Worm (Caenorhabditis elegans) whole organism, young adult: ENCODE results near the gene lgc-31.
A peak's percentile ranks its signal among the peaks of the same experiment; 100 is the strongest.

ENCODE experiments used
- B0261.1 ChIP-seq: sonication (generic microtip); optimal IDR thresholded peaks from 2 replicates; lab custom pipeline; 2016; ENCODE audit warnings: mild to moderate bottlenecking, missing genetic modification characterization, moderate library complexity, missing compliant biosample characterization
- B0336.3 ChIP-seq: fragments of 200-800 bp; sonication (Bioruptor generic); IDR thresholded peaks from 2 replicates; pipeline ENCODE4 v1.3.6; 2022; ENCODE audit warnings: missing genetic modification characterization, missing compliant biosample characterization
- C06A6.2 ChIP-seq: fragments of 200-800 bp; sonication (Bioruptor generic); conservative IDR thresholded peaks from 2 replicates; pipeline ENCODE4 v1.3.6; 2022; ENCODE audit warnings: missing genetic modification characterization, missing compliant biosample characterization
- F39B2.1 ChIP-seq: fragments of 200-800 bp; sonication (Bioruptor generic); IDR thresholded peaks from 2 replicates; pipeline ENCODE4 v1.3.6; 2022; ENCODE audit warnings: missing genetic modification reagents, missing genetic modification characterization, missing compliant biosample characterization
- F52B5.7 ChIP-seq: sonication (generic microtip); optimal IDR thresholded peaks from 2 replicates; lab custom pipeline; 2016; ENCODE audit warnings: mild to moderate bottlenecking, missing genetic modification characterization, missing compliant biosample characterization
- F57A8.1 ChIP-seq: fragments of 200-800 bp; sonication (Bioruptor generic); optimal IDR thresholded peaks from 2 replicates; lab custom pipeline; 2018; ENCODE audit warnings: mild to moderate bottlenecking, missing genetic modification characterization, moderate library complexity, missing compliant biosample characterization
- K11D2.4 ChIP-seq: fragments of 200-800 bp; sonication (Bioruptor generic); IDR thresholded peaks from 2 replicates; pipeline ENCODE4 v1.3.6; 2022; ENCODE audit warnings: missing genetic modification reagents, missing genetic modification characterization, missing compliant biosample characterization
- T07F8.4 ChIP-seq: sonication (generic microtip); optimal IDR thresholded peaks from 2 replicates; lab custom pipeline; 2016; ENCODE audit warnings: mild to moderate bottlenecking, missing genetic modification characterization, moderate library complexity, missing compliant biosample characterization
- Y67H2A.10 ChIP-seq: fragments of 200-800 bp; sonication (Bioruptor generic); conservative IDR thresholded peaks from 2 replicates; pipeline ENCODE4 v1.3.6; 2022; ENCODE audit warnings: missing genetic modification reagents, missing genetic modification characterization, missing compliant biosample characterization
- ama-1 ChIP-seq, 3 experiments: fragments of 150-350 bp in 1 of 3; sonication (generic microtip) in 2 of 3; optimal IDR thresholded peaks; 2 replicates each; lab custom pipeline; 2014 to 2018; ENCODE audit warnings: missing biosample characterization in 2 of 3, missing genetic modification characterization in 2 of 3, missing genetic modification reagents in 2 of 3
- atf-7 ChIP-seq: sonication (generic microtip); optimal IDR thresholded peaks from 2 replicates; lab custom pipeline; 2017; ENCODE audit warnings: mild to moderate bottlenecking, missing genetic modification characterization, missing compliant biosample characterization
- attf-3 ChIP-seq: fragments of 200-800 bp; sonication (Bioruptor generic); conservative IDR thresholded peaks from 2 replicates; pipeline ENCODE4 v1.3.6; 2022; ENCODE audit warnings: missing genetic modification reagents, missing genetic modification characterization, missing compliant biosample characterization
- attf-5 ChIP-seq: fragments of 200-800 bp; sonication (Bioruptor generic); optimal IDR thresholded peaks from 2 replicates; lab custom pipeline; 2018; ENCODE audit warnings: mild to moderate bottlenecking, missing genetic modification characterization, missing compliant biosample characterization
- attf-6 ChIP-seq: fragments of 200-800 bp; sonication (Bioruptor generic); IDR thresholded peaks from 2 replicates; pipeline ENCODE4 v1.3.6; 2022; ENCODE audit warnings: missing genetic modification reagents, missing genetic modification characterization, missing compliant biosample characterization
- cebp-2 ChIP-seq: fragments of 200-800 bp; sonication (Bioruptor generic); IDR thresholded peaks from 2 replicates; pipeline ENCODE4 v1.3.6; 2022; ENCODE audit warnings: missing genetic modification characterization, missing compliant biosample characterization
- ceh-40 ChIP-seq: fragments of 200-800 bp; sonication (Bioruptor generic); IDR thresholded peaks from 2 replicates; pipeline ENCODE4 v1.3.6; 2022; ENCODE audit warnings: missing genetic modification characterization, missing compliant biosample characterization
- ceh-91 ChIP-seq: fragments of 200-800 bp; sonication (Bioruptor generic); IDR thresholded peaks from 2 replicates; pipeline ENCODE4 v1.3.6; 2022; ENCODE audit warnings: missing genetic modification reagents, missing genetic modification characterization, missing compliant biosample characterization
- efl-1 ChIP-seq: fragments of 150-350 bp; optimal IDR thresholded peaks from 2 replicates; lab custom pipeline; 2014; ENCODE audit warnings: missing biosample characterization, missing genetic modification reagents, missing genetic modification characterization
- egl-44 ChIP-seq: fragments of 200-800 bp; sonication (Bioruptor generic); IDR thresholded peaks from 2 replicates; pipeline ENCODE4 v1.3.6; 2022; ENCODE audit warnings: missing genetic modification reagents, missing genetic modification characterization, missing compliant biosample characterization
- ekl-4 ChIP-seq: fragments of 200-800 bp; sonication (Bioruptor generic); IDR thresholded peaks from 2 replicates; pipeline ENCODE4 v1.3.6; 2022; ENCODE audit warnings: missing genetic modification reagents, missing genetic modification characterization, missing compliant biosample characterization
- him-1 ChIP-seq: sonication (generic microtip); optimal IDR thresholded peaks from 2 replicates; lab custom pipeline; 2016; ENCODE audit warnings: missing genotype, missing genetic modification reagents, missing genetic modification characterization, missing compliant biosample characterization
- hmg-1.2 ChIP-seq: fragments of 200-800 bp; sonication (Bioruptor generic); IDR thresholded peaks from 2 replicates; pipeline ENCODE4 v1.3.6; 2022; ENCODE audit warnings: missing genetic modification reagents, missing genetic modification characterization, missing compliant biosample characterization
- lin-40 ChIP-seq: sonication (generic microtip); optimal IDR thresholded peaks from 2 replicates; lab custom pipeline; 2016; ENCODE audit warnings: missing genetic modification characterization, mild to moderate bottlenecking, missing compliant biosample characterization, missing genotype, missing genetic modification reagents
- lir-1 ChIP-seq: fragments of 200-800 bp; sonication (Bioruptor generic); conservative IDR thresholded peaks from 2 replicates; pipeline ENCODE4 v1.3.6; 2022; ENCODE audit warnings: missing genetic modification reagents, missing genetic modification characterization, missing compliant biosample characterization
- madf-6 ChIP-seq: fragments of 200-800 bp; sonication (Bioruptor generic); IDR thresholded peaks from 2 replicates; pipeline ENCODE4 v1.3.6; 2022; ENCODE audit warnings: missing genetic modification reagents, missing genetic modification characterization, missing compliant biosample characterization
- madf-8 ChIP-seq: fragments of 200-800 bp; sonication (Bioruptor generic); conservative IDR thresholded peaks from 2 replicates; pipeline ENCODE4 v1.3.6; 2022; ENCODE audit warnings: missing genetic modification reagents, missing genetic modification characterization, missing compliant biosample characterization
- mcd-1 ChIP-seq: fragments of 200-800 bp; sonication (Bioruptor generic); IDR thresholded peaks from 2 replicates; pipeline ENCODE4 v1.3.6; 2022; ENCODE audit warnings: missing genetic modification reagents, missing genetic modification characterization, missing compliant biosample characterization
- nfya-1 ChIP-seq: sonication (generic microtip); optimal IDR thresholded peaks from 2 replicates; lab custom pipeline; 2017; ENCODE audit warnings: antibody characterized with exemption, missing compliant biosample characterization, missing genetic modification characterization, borderline replicate concordance; ENCODE audit not compliant: insufficient read depth
- nfyb-1 ChIP-seq: fragments of 200-800 bp; sonication (Bioruptor generic); IDR thresholded peaks from 2 replicates; pipeline ENCODE4 v1.3.6; 2022; ENCODE audit warnings: missing genetic modification reagents, missing genetic modification characterization, missing compliant biosample characterization
- nhr-27 ChIP-seq: fragments of 200-800 bp; sonication (Bioruptor generic); optimal IDR thresholded peaks from 2 replicates; lab custom pipeline; 2018; ENCODE audit warnings: mild to moderate bottlenecking, missing genetic modification characterization, moderate library complexity, missing compliant biosample characterization
- rpc-1 ChIP-seq, 2 experiments: fragments of 150-350 bp in 1 of 2; sonication (generic microtip) in 1 of 2; optimal IDR thresholded peaks; 2 replicates each; lab custom pipeline; 2014 to 2018; ENCODE audit warnings: missing biosample characterization in 1 of 2, missing genetic modification characterization in 1 of 2, missing genetic modification reagents in 1 of 2, missing genotype in 1 of 2
- sdz-38 ChIP-seq: sonication (generic microtip); optimal IDR thresholded peaks from 2 replicates; lab custom pipeline; 2016; ENCODE audit warnings: missing genotype, missing genetic modification characterization, missing compliant biosample characterization
- snpc-1.1 ChIP-seq: sonication (generic microtip); optimal IDR thresholded peaks from 2 replicates; lab custom pipeline; 2017; ENCODE audit warnings: missing genetic modification characterization, mild to moderate bottlenecking, missing compliant biosample characterization, antibody characterized with exemption, moderate library complexity, missing genotype, missing genetic modification reagents; ENCODE audit not compliant: insufficient read depth
- snpc-3.4 ChIP-seq: sonication (generic microtip); optimal IDR thresholded peaks from 2 replicates; lab custom pipeline; 2017; ENCODE audit warnings: missing genetic modification characterization, mild to moderate bottlenecking, missing compliant biosample characterization, antibody characterized with exemption, moderate library complexity, missing genotype, missing genetic modification reagents
- snpc-4 ChIP-seq, 5 experiments: fragments of 150-350 bp in 1 of 5; sonication (generic microtip) in 4 of 5; optimal IDR thresholded peaks; 2 replicates each; lab custom pipeline; 2014 to 2018; ENCODE audit warnings: missing genetic modification characterization in 5 of 5, missing biosample characterization in 3 of 5, antibody characterized with exemption in 2 of 5, mild to moderate bottlenecking in 2 of 5, missing compliant biosample characterization in 2 of 5, missing genotype in 2 of 5, moderate library complexity in 2 of 5, missing genetic modification reagents in 1 of 5
- tbp1 ChIP-seq: fragments of 200-800 bp; sonication (Bioruptor generic); optimal IDR thresholded peaks from 2 replicates; lab custom pipeline; 2018; ENCODE audit warnings: mild to moderate bottlenecking, missing genetic modification characterization, missing compliant biosample characterization
- tbx-9 ChIP-seq: sonication (generic microtip); optimal IDR thresholded peaks from 2 replicates; lab custom pipeline; 2016; ENCODE audit warnings: borderline replicate concordance, missing genetic modification characterization, inconsistent platforms, missing compliant biosample characterization
- tlf-1 ChIP-seq: fragments of 200-800 bp; sonication (Bioruptor generic); optimal IDR thresholded peaks from 2 replicates; lab custom pipeline; 2018; ENCODE audit warnings: mild to moderate bottlenecking, missing genetic modification characterization, missing compliant biosample characterization
- ztf-22 ChIP-seq: fragments of 200-800 bp; sonication (Bioruptor generic); optimal IDR thresholded peaks from 2 replicates; lab custom pipeline; 2018; ENCODE audit warnings: mild to moderate bottlenecking, missing genetic modification characterization, moderate library complexity, missing compliant biosample characterization
- ztf-25 ChIP-seq: fragments of 200-800 bp; sonication (Bioruptor generic); IDR thresholded peaks from 2 replicates; pipeline ENCODE4 v1.3.6; 2022; ENCODE audit warnings: missing genetic modification reagents, missing genetic modification characterization, missing compliant biosample characterization
- ztf-28 ChIP-seq: fragments of 200-800 bp; sonication (Bioruptor generic); IDR thresholded peaks from 2 replicates; pipeline ENCODE4 v1.3.6; 2022; ENCODE audit warnings: missing genetic modification reagents, missing genetic modification characterization, missing compliant biosample characterization
- ztf-6 ChIP-seq: fragments of 200-800 bp; sonication (Bioruptor generic); IDR thresholded peaks from 2 replicates; pipeline ENCODE4 v1.3.6; 2022; ENCODE audit warnings: missing genetic modification reagents, missing genetic modification characterization, missing compliant biosample characterization

Gene lgc-31

ce11 chrV:15515365-15515764 is 6.5 kb downstream of the lgc-31 start (continued):
- TF ChIP-seq egl-44 (GFP tag; lab: Robert Waterston, UW) (no peak), atf-7 (tag; lab: Kevin White, UChicago) (no peak), rpc-1 (optimal IDR thresholded peaks at IDR 0.05; lab: Kevin White, UChicago) (peak; percentile 47), rpc-1 (tag; optimal IDR thresholded peaks at IDR 0.05; lab: Kevin White, UChicago) (peak; percentile 73)

- TF ChIP-seq lin-40 (tag; lab: Kevin White, UChicago) (no peak), ztf-6 (GFP tag; lab: Robert Waterston, UW) (no peak), snpc-4 (GFP tag; optimal IDR thresholded peaks at IDR 0.05; lab: Kevin White, UChicago) (no peak), snpc-4 (tag; optimal IDR thresholded peaks at IDR 0.05; lab: Kevin White, UChicago) (peak in 2 of 4 experiments; percentile 6 to 23), mcd-1 (GFP tag; lab: Robert Waterston, UW) (peak; percentile 38; the same call in 1 of the 2 replicates), lir-1 (GFP tag; lab: Robert Waterston, UW) (no peak), cebp-2 (GFP tag; lab: Robert Waterston, UW) (no peak), attf-3 (GFP tag; lab: Robert Waterston, UW) (no peak), F52B5.7 (no peak), madf-6 (peak; percentile 79), hmg-1.2 (GFP tag; lab: Robert Waterston, UW) (no peak), nfyb-1 (GFP tag; lab: Robert Waterston, UW) (no peak), snpc-3.4 (tag; lab: Kevin White, UChicago) (no peak), attf-5 (GFP tag; lab: Kevin White, UChicago) (peak; percentile 19), madf-8 (GFP tag; lab: Robert Waterston, UW) (no peak), tbp1 (GFP tag; lab: Kevin White, UChicago) (peak; percentile 41), F39B2.1 (GFP tag; lab: Robert Waterston, UW) (no peak), ztf-25 (no peak), tlf-1 (GFP tag; lab: Kevin White, UChicago) (peak; percentile 34), rpc-1 (optimal IDR thresholded peaks at IDR 0.05; lab: Kevin White, UChicago) (no peak), rpc-1 (tag; optimal IDR thresholded peaks at IDR 0.05; lab: Kevin White, UChicago) (no peak), snpc-1.1 (tag; lab: Kevin White, UChicago) (no peak), efl-1 (GFP tag; lab: Kevin White, UChicago) (no peak), ceh-40 (0 out of 2 replicates have a peak, but pooled peaks have one; percentile 1), B0261.1 (peak; percentile 18), C06A6.2 (no peak), sdz-38 (no peak), K11D2.4 (GFP tag; lab: Robert Waterston, UW) (no peak), him-1 (tag; lab: Kevin White, UChicago) (no peak), ztf-28 (no peak), Y67H2A.10 (GFP tag; lab: Robert Waterston, UW) (no peak), ama-1 (optimal IDR thresholded peaks at IDR 0.05; lab: Kevin White, UChicago) (no peak), ama-1 (GFP tag; optimal IDR thresholded peaks at IDR 0.05; lab: Kevin White, UChicago) (no peak), B0336.3 (GFP tag; lab: Robert Waterston, UW) (peak; percentile 96), T07F8.4 (tag; lab: Kevin White, UChicago) (no peak), nhr-27 (tag; lab: Kevin White, UChicago) (no peak), tbx-9 (no peak), attf-6 (GFP tag; lab: Robert Waterston, UW) (peak; percentile 39; the same call in 1 of the 2 replicates), atf-7 (tag; lab: Kevin White, UChicago) (no peak), nfya-1 (tag; lab: Kevin White, UChicago) (no peak), ztf-22 (GFP tag; lab: Kevin White, UChicago) (no peak), F57A8.1 (GFP tag; lab: Kevin White, UChicago) (no peak), ekl-4 (GFP tag; lab: Robert Waterston, UW) (peak; percentile 81), ceh-91 (GFP tag; lab: Robert Waterston, UW) (no peak)
These were observed 8.7 kb downstream of the lgc-31 start for ce11 chrV:15512856-15513756.
